Fruit fly (Drosophila melanogaster) whole organism, pupa: ENCODE measurements around the gene Oct-TyrR.

Experiments used
- CG10348 ChIP-seq: fragments of 200-800 bp; sonication (Bioruptor generic); IDR thresholded peaks from 2 replicates; pipeline ENCODE4 v1.3.6; 2022; ENCODE audit warnings: missing biosample characterization, missing genetic modification characterization
- CG12605 ChIP-seq: fragments of 200-800 bp; sonication (Bioruptor generic); IDR thresholded peaks from 2 replicates; pipeline ENCODE4 v1.3.6; 2022; ENCODE audit warnings: missing biosample characterization, missing genetic modification characterization
- CG13204 ChIP-seq: fragments of 200-800 bp; sonication (Bioruptor generic); optimal IDR thresholded peaks from 2 replicates; lab custom pipeline; 2018; ENCODE audit warnings: missing biosample characterization, mild to moderate bottlenecking, missing genetic modification characterization, moderate library complexity
- CG14655 ChIP-seq: fragments of 200-800 bp; sonication (Bioruptor generic); optimal IDR thresholded peaks from 3 replicates; lab custom pipeline; 2017; ENCODE audit warnings: mild to moderate bottlenecking, missing biosample characterization, missing genetic modification reagents, missing genetic modification characterization
- CG15710 ChIP-seq: fragments of 200-800 bp; sonication (Bioruptor generic); optimal IDR thresholded peaks from 2 replicates; lab custom pipeline; 2018; ENCODE audit warnings: missing biosample characterization, mild to moderate bottlenecking, missing genetic modification characterization, moderate library complexity
- CG17806 ChIP-seq: fragments of 200-800 bp; sonication (Bioruptor generic); optimal IDR thresholded peaks from 2 replicates; lab custom pipeline; 2018; ENCODE audit warnings: missing biosample characterization, mild to moderate bottlenecking, missing genetic modification characterization, moderate library complexity
- CG32121 ChIP-seq: fragments of 200-800 bp; sonication (Bioruptor generic); IDR thresholded peaks from 2 replicates; pipeline ENCODE4 v1.3.6; 2022; ENCODE audit warnings: missing biosample characterization, missing genetic modification characterization
- CG34367 ChIP-seq: fragments of 200-800 bp; sonication (Bioruptor generic); optimal IDR thresholded peaks from 2 replicates; lab custom pipeline; 2018; ENCODE audit warnings: missing biosample characterization, mild to moderate bottlenecking, missing genetic modification characterization
- CG4496 ChIP-seq: fragments of 200-800 bp; sonication (Bioruptor generic); IDR thresholded peaks from 3 replicates; pipeline ENCODE4 v1.3.6; 2022; ENCODE audit warnings: missing biosample characterization, missing genetic modification characterization
- CG8159 ChIP-seq: fragments of 200-800 bp; sonication (Bioruptor generic); optimal IDR thresholded peaks from 3 replicates; lab custom pipeline; 2018; ENCODE audit warnings: missing biosample characterization, mild to moderate bottlenecking, missing genetic modification characterization, moderate library complexity
- CG8301 ChIP-seq: fragments of 200-800 bp; sonication (Bioruptor generic); optimal IDR thresholded peaks from 2 replicates; lab custom pipeline; 2018; ENCODE audit warnings: missing biosample characterization, mild to moderate bottlenecking, missing genetic modification characterization
- CG9948 ChIP-seq: fragments of 200-800 bp; sonication (Bioruptor generic); optimal IDR thresholded peaks from 2 replicates; lab custom pipeline; 2018; ENCODE audit warnings: missing biosample characterization, mild to moderate bottlenecking, missing genetic modification characterization, moderate library complexity
- D1 ChIP-seq: fragments of 200-800 bp; sonication (Bioruptor generic); optimal IDR thresholded peaks from 2 replicates; lab custom pipeline; 2018; ENCODE audit warnings: missing biosample characterization, mild to moderate bottlenecking, missing genetic modification characterization, moderate library complexity
- EcR ChIP-seq: fragments of 200-800 bp; sonication (Bioruptor generic); optimal IDR thresholded peaks from 3 replicates; lab custom pipeline; 2019; ENCODE audit warnings: missing biosample characterization, missing genetic modification characterization, mild to moderate bottlenecking, moderate library complexity, missing genetic modification reagents
- Ets98B ChIP-seq: fragments of 200-800 bp; sonication (Bioruptor generic); IDR thresholded peaks from 2 replicates; pipeline ENCODE4 v1.3.6; 2022; ENCODE audit warnings: missing biosample characterization, missing genetic modification characterization
- Pif1A ChIP-seq: fragments of 200-800 bp; sonication (Bioruptor generic); optimal IDR thresholded peaks from 3 replicates; lab custom pipeline; 2016; ENCODE audit warnings: missing biosample characterization, missing genetic modification characterization
- Pif1B ChIP-seq: fragments of 200-800 bp; sonication (Bioruptor generic); optimal IDR thresholded peaks from 3 replicates; lab custom pipeline; 2016; ENCODE audit warnings: missing biosample characterization, missing genetic modification characterization
- Snoo ChIP-seq: fragments of 200-800 bp; sonication (Bioruptor generic); optimal IDR thresholded peaks from 3 replicates; lab custom pipeline; 2017; ENCODE audit warnings: missing biosample characterization, mild to moderate bottlenecking, missing genetic modification characterization, inconsistent platforms
- fd96Ca ChIP-seq: fragments of 200-800 bp; sonication (Bioruptor generic); IDR thresholded peaks from 3 replicates; pipeline ENCODE4 v1.3.6; 2022; ENCODE audit warnings: missing biosample characterization, missing genetic modification characterization
- gl ChIP-seq: fragments of 200-800 bp; sonication (Bioruptor generic); optimal IDR thresholded peaks from 2 replicates; lab custom pipeline; 2018; ENCODE audit warnings: missing biosample characterization, mild to moderate bottlenecking, missing genetic modification characterization
- rn ChIP-seq: fragments of 200-800 bp; sonication (Bioruptor generic); IDR thresholded peaks from 2 replicates; pipeline ENCODE4 v1.3.6; 2022; ENCODE audit warnings: missing biosample characterization, missing genetic modification characterization

Oct-TyrR gene

dm6 chr3L:22034717-22035116, at the start of gene Oct-TyrR:
Gene Oct-TyrR (plus strand): TSS chr3L:22035003.
- TF ChIP-seq CG4496 (0 out of 3 replicates have a peak, but pooled peaks have one; percentile 26), CG34367 (tag; lab: Kevin White, UChicago) (no peak)

- TF ChIP-seq Ets98B (GFP tag; lab: Robert Waterston, UW) = no peak
- TF ChIP-seq CG17806 (tag; lab: Kevin White, UChicago) = no peak
- no peak for TF ChIP-seq CG8301 (tag; lab: Kevin White, UChicago)
- TF ChIP-seq rn (GFP tag; lab: Robert Waterston, UW) = no peak
- no peak for TF ChIP-seq CG32121 (GFP tag; lab: Robert Waterston, UW)
- TF ChIP-seq CG8159 (tag; lab: Kevin White, UChicago) = no peak
- no peak for TF ChIP-seq EcR (GFP tag; lab: Kevin White, UChicago)
- no peak for TF ChIP-seq Pif1B (GFP tag; lab: Kevin White, UChicago)
- no peak for TF ChIP-seq fd96Ca
- no peak for TF ChIP-seq CG9948 (tag; lab: Kevin White, UChicago)
- TF ChIP-seq gl (tag; lab: Kevin White, UChicago) = no peak
- no peak for TF ChIP-seq Pif1A (GFP tag; lab: Kevin White, UChicago)
- TF ChIP-seq CG12605 (GFP tag; lab: Robert Waterston, UW) = no peak
- TF ChIP-seq CG13204 (GFP tag; lab: Kevin White, UChicago) = no peak
- TF ChIP-seq CG10348 (GFP tag; lab: Robert Waterston, UW) = no peak
- no peak for TF ChIP-seq CG14655 (GFP tag; lab: Kevin White, UChicago)
- TF ChIP-seq CG15710 (tag; lab: Kevin White, UChicago) = no peak
- TF ChIP-seq CG4496 = no peak
Measured at dm6 chr3L:21994000-21994399, 40.8 kb upstream of the Oct-TyrR start.

dm6 chr3L:22006107-22006506, 28.7 kb upstream of the Oct-TyrR start:
- TF ChIP-seq CG15710 (tag; lab: Kevin White, UChicago) = no peak
- no peak for TF ChIP-seq gl (tag; lab: Kevin White, UChicago)
- TF ChIP-seq CG4496 = no peak
- TF ChIP-seq, all 21 proteins: peak for 0

- TF ChIP-seq CG12605 (GFP tag; lab: Robert Waterston, UW) (no peak), CG32121 (GFP tag; lab: Robert Waterston, UW) (no peak), CG15710 (tag; lab: Kevin White, UChicago) (no peak), Pif1B (GFP tag; lab: Kevin White, UChicago) (no peak), EcR (GFP tag; lab: Kevin White, UChicago) (no peak), CG10348 (GFP tag; lab: Robert Waterston, UW) (no peak), D1 (no peak), CG8159 (tag; lab: Kevin White, UChicago) (no peak), gl (tag; lab: Kevin White, UChicago) (no peak), Ets98B (GFP tag; lab: Robert Waterston, UW) (no peak), fd96Ca (no peak), rn (GFP tag; lab: Robert Waterston, UW) (no peak), CG8301 (tag; lab: Kevin White, UChicago) (no peak), CG17806 (tag; lab: Kevin White, UChicago) (no peak), CG14655 (GFP tag; lab: Kevin White, UChicago) (no peak), CG9948 (tag; lab: Kevin White, UChicago) (no peak)
Measured at dm6 chr3L:22028225-22028624, 6.6 kb upstream of the Oct-TyrR start, which contains the start of gene CG7140. Gene CG7140 (minus strand): TSS chr3L:22028325.

DNA sequence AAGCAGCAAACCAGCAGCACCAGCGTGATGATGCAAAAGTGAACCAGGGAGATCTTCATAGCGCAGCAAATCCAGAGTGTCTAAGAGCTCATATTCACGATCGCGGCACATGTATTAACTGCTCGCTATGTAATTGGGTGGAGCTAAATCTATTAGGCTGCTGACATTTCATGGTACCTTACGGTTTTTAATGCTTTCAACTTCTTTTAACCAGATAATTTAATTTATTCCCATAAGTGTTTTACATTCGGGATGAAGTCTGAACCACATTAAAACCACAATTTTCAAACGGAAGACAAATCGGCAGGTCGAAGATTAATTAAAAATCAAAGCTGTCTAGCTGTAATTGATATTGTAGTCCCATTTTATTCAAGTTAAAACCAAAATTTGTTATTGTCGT, 5.1 kb upstream of the Oct-TyrR start, which contains the start of gene CG43392:
CG43392 (minus strand) TSS at position 101 of the 400 bp plus-strand sequence.
- TF ChIP-seq Snoo (tag; lab: Kevin White, UChicago) (no peak), EcR (GFP tag; lab: Kevin White, UChicago) (no peak), Pif1B (GFP tag; lab: Kevin White, UChicago) (no peak), gl (tag; lab: Kevin White, UChicago) (no peak), CG17806 (tag; lab: Kevin White, UChicago) (no peak), Ets98B (GFP tag; lab: Robert Waterston, UW) (no peak), CG15710 (tag; lab: Kevin White, UChicago) (no peak), CG4496 (no peak), CG8159 (tag; lab: Kevin White, UChicago) (no peak), rn (GFP tag; lab: Robert Waterston, UW) (no peak), CG14655 (GFP tag; lab: Kevin White, UChicago) (no peak), D1 (no peak), CG10348 (GFP tag; lab: Robert Waterston, UW) (no peak), fd96Ca (no peak), Pif1A (GFP tag; lab: Kevin White, UChicago) (no peak)

DNA sequence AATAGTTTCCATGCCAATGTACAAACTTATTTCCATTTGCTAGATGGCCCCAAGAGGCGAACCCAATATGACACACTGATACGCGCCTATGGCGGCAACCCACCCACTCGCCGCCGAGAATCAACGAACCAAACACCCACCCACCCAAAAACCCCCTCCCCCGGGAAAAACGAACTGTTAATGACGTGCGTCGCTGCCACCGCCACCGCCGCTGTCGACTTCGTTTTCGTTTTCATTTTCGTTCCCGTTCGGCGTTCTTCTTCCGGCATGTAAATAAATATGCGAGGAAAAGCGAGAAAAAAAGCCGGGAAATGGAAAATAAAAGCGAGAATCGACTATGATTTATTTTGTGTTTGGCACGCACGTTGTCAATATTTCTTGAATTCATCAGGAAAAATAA, 16.3 kb downstream of the Oct-TyrR start:
- no peak for TF ChIP-seq Pif1A (GFP tag; lab: Kevin White, UChicago)
- no peak for TF ChIP-seq Snoo (tag; lab: Kevin White, UChicago)

- TF ChIP-seq CG32121 (GFP tag; lab: Robert Waterston, UW) = no peak
- TF ChIP-seq CG34367 (tag; lab: Kevin White, UChicago) = no peak
- TF ChIP-seq CG12605 (GFP tag; lab: Robert Waterston, UW) = no peak
- TF ChIP-seq Snoo (tag; lab: Kevin White, UChicago) = no peak
- TF ChIP-seq Pif1B (GFP tag; lab: Kevin White, UChicago) = no peak
- no peak for TF ChIP-seq Pif1A (GFP tag; lab: Kevin White, UChicago)
- no peak for TF ChIP-seq CG14655 (GFP tag; lab: Kevin White, UChicago)
- TF ChIP-seq fd96Ca = no peak
- TF ChIP-seq CG8301 (tag; lab: Kevin White, UChicago) = no peak
- no peak for TF ChIP-seq CG10348 (GFP tag; lab: Robert Waterston, UW)
- no peak for TF ChIP-seq CG13204 (GFP tag; lab: Kevin White, UChicago)
- TF ChIP-seq CG17806 (tag; lab: Kevin White, UChicago) = no peak
- TF ChIP-seq CG15710 (tag; lab: Kevin White, UChicago) = no peak
- TF ChIP-seq D1 = no peak
- TF ChIP-seq CG8159 (tag; lab: Kevin White, UChicago) = no peak
- TF ChIP-seq CG9948 (tag; lab: Kevin White, UChicago) = no peak
- no peak for TF ChIP-seq EcR (GFP tag; lab: Kevin White, UChicago)
Measured at dm6 chr3L:22053343-22053742, 18.5 kb downstream of the Oct-TyrR start.
